Worm (Caenorhabditis elegans) whole organism, L4/young adult: ENCODE measurements around the gene che-7.

Experiments used
- dao-5 ChIP-seq: sonication (generic microtip); optimal IDR thresholded peaks from 2 replicates; lab custom pipeline; 2016; ENCODE audit warnings: missing genotype, missing genetic modification characterization, moderate library complexity, missing compliant biosample characterization
- him-1 ChIP-seq: sonication (generic microtip); optimal IDR thresholded peaks from 2 replicates; lab custom pipeline; 2016; ENCODE audit warnings: missing genotype, missing genetic modification reagents, missing genetic modification characterization, missing compliant biosample characterization

ce11 chrV:8005000-8005399 is 36.0 kb upstream of the che-7 start, which contains the start of gene Y97E10AR.8:
- TF ChIP-seq dao-5 (tag; lab: Kevin White, UChicago) (no peak), him-1 (no peak)
